Worm (Caenorhabditis elegans): ENCODE measurements around the gene F10B5.3.

- no peak for TF ChIP-seq nhr-76 (tag; optimal IDR thresholded peaks at IDR 0.05)
- TF ChIP-seq unc-62 (GFP tag; optimal IDR thresholded peaks at IDR 0.05 in 1 of 2) = no peak
- TF ChIP-seq unc-62 (tag; optimal IDR thresholded peaks at IDR 0.05) = no peak
- TF ChIP-seq dve-1 (tag; optimal IDR thresholded peaks at IDR 0.05; ENCODE audit: insufficient read depth) = no peak
Observed at ce11 chrII:8173449-8173848, 23.6 kb upstream of the F10B5.3 start, which contains the start of the genes decr-1.3 and T05C12.1.
